Worm (Caenorhabditis elegans): ENCODE data around the gene rpl-10.

ce11 chrII:8102041-8102440, 41.6 kb upstream of the rpl-10 start, which contains the start of gene sre-2:
- TF ChIP-seq C17E4.6 (GFP tag; IDR thresholded peaks at IDR 0.05) (no peak), Y67H2A.10 (GFP tag; conservative IDR thresholded peaks at IDR 0.05) (no peak), nhr-90 (tag; optimal IDR thresholded peaks at IDR 0.05) (no peak), ama-1 (optimal IDR thresholded peaks at IDR 0.05) (no peak), ama-1 (GFP tag; optimal IDR thresholded peaks at IDR 0.05) (no peak), F23B12.7 (tag; optimal IDR thresholded peaks at IDR 0.05; ENCODE audit: insufficient read depth) (no peak), B0019.2 (GFP tag; conservative IDR thresholded peaks at IDR 0.05) (no peak), D2030.7 (GFP tag; IDR thresholded peaks at IDR 0.05) (no peak), F37B4.10 (GFP tag; IDR thresholded peaks at IDR 0.05) (no peak), snpc-4 (GFP tag; optimal IDR thresholded peaks at IDR 0.05) (no peak), snpc-4 (tag; optimal IDR thresholded peaks at IDR 0.05) (no peak), ceh-79 (tag; optimal IDR thresholded peaks at IDR 0.05) (no peak), nfya-1 (tag; optimal IDR thresholded peaks at IDR 0.05; ENCODE audit: borderline replicate concordance, insufficient read depth) (no peak), cebp-2 (GFP tag; IDR thresholded peaks at IDR 0.05) (no peak)
